Worm (Caenorhabditis elegans) whole organism, L2 larva: ENCODE data around the gene srbc-40.

Experiments used
- blmp-1 ChIP-seq: sonication (generic microtip); optimal IDR thresholded peaks from 2 replicates; lab custom pipeline; 2017; ENCODE audit warnings: missing genetic modification characterization, mild to moderate bottlenecking, missing compliant biosample characterization, antibody characterized with exemption, moderate library complexity; ENCODE audit not compliant: insufficient read depth
- mdl-1 ChIP-seq, 2 experiments: fragments of 150-350 bp in 1 of 2; sonication (generic microtip) in 1 of 2; optimal IDR thresholded peaks; 2 replicates each; lab custom pipeline; 2017; ENCODE audit warnings: missing biosample characterization in 2 of 2, missing genetic modification characterization in 2 of 2
- nhr-237 ChIP-seq: fragments of 150-350 bp; optimal IDR thresholded peaks from 2 replicates; lab custom pipeline; 2014; ENCODE audit warnings: missing biosample characterization, missing genetic modification characterization
- nhr-25 ChIP-seq: fragments of 150-350 bp; sonication (generic microtip); optimal IDR thresholded peaks from 3 replicates; lab custom pipeline; 2014; ENCODE audit warnings: missing biosample characterization, missing genetic modification characterization
- unc-62 ChIP-seq: fragments of 150-350 bp; optimal IDR thresholded peaks from 2 replicates; lab custom pipeline; 2014; ENCODE audit warnings: missing biosample characterization, missing genetic modification reagents, missing genetic modification characterization

- TF ChIP-seq mdl-1 (tag; optimal IDR thresholded peaks at IDR 0.05; lab: Kevin White, UChicago) (no peak), nhr-25 (no peak), nhr-237 (no peak), blmp-1 (tag; lab: Kevin White, UChicago) (no peak), unc-62 (GFP tag; lab: Kevin White, UChicago) (no peak)
Measured at ce11 chrV:674213-674612, 45.4 kb downstream of the srbc-40 start, which contains the start of gene sru-25.
